Worm (Caenorhabditis elegans) whole organism, midembryonic: Measurements from ENCODE around the gene bris-1.

Experiments
- cog-1 ChIP-seq: sonication (generic microtip); optimal IDR thresholded peaks from 2 replicates; lab custom pipeline; 2016; ENCODE audit warnings: missing genetic modification characterization, missing compliant biosample characterization
- flt-1 ChIP-seq: fragments of 200-800 bp; sonication (Bioruptor generic); IDR thresholded peaks from 2 replicates; pipeline ENCODE4 v1.3.6; 2022; ENCODE audit warnings: missing genetic modification characterization, missing compliant biosample characterization
- klf-2 ChIP-seq: fragments of 200-800 bp; sonication (Bioruptor generic); conservative IDR thresholded peaks from 2 replicates; pipeline ENCODE4 v1.3.6; 2022; ENCODE audit warnings: missing genetic modification reagents, missing genetic modification characterization, missing compliant biosample characterization
- med-1 ChIP-seq: sonication (generic microtip); optimal IDR thresholded peaks from 2 replicates; lab custom pipeline; 2017; ENCODE audit warnings: missing genetic modification characterization, mild to moderate bottlenecking, missing compliant biosample characterization, antibody characterized with exemption, missing genetic modification reagents; ENCODE audit not compliant: insufficient read depth
- ztf-23 ChIP-seq: fragments of 200-800 bp; sonication (Bioruptor generic); IDR thresholded peaks from 2 replicates; pipeline ENCODE4 v1.3.6; 2022; ENCODE audit warnings: missing genetic modification reagents, missing genetic modification characterization, missing compliant biosample characterization

DNA sequence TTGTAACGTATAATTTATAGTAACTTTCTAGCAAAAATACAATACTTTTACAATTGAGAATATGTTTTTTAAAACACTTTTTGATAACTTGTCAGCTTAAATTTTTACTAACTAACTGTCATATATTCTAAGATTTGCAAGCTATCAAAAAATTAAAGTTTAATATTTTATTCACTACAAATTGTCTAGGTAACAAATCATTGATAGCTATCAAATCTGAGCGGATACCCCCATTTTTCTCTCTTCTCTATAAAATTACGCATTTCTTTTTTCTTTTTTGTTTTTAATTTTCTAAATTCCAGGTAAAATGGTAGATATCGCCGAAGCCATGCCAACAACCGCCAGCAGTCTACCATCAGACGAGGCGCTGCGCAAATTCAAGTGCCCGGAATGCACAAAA lies 36.4 kb upstream of the bris-1 start, which contains the start of gene zag-1:
- TF ChIP-seq cog-1 (tag; lab: Kevin White, UChicago) (no peak), flt-1 (0 out of 2 replicates have a peak, but pooled peaks have one; percentile 14), ztf-23 (GFP tag; lab: Robert Waterston, UW) (no peak), klf-2 (GFP tag; lab: Robert Waterston, UW) (no peak), med-1 (no peak)
